Worm (Caenorhabditis elegans) whole organism, L2 larva: ENCODE data around the gene Y54G11A.2.

Experiments used
- R02D3.7 ChIP-seq: fragments of 150-350 bp; optimal IDR thresholded peaks from 2 replicates; lab custom pipeline; 2014; ENCODE audit warnings: missing biosample characterization, missing genetic modification characterization
- aly-2 ChIP-seq: fragments of 150-350 bp; optimal IDR thresholded peaks from 2 replicates; lab custom pipeline; 2014; ENCODE audit warnings: missing biosample characterization, missing genetic modification characterization
- ama-1 ChIP-seq: fragments of 150-350 bp; optimal IDR thresholded peaks from 2 replicates; lab custom pipeline; 2018; ENCODE audit warnings: inconsistent platforms
- elt-1 ChIP-seq: fragments of 150-350 bp; optimal IDR thresholded peaks from 2 replicates; lab custom pipeline; 2014; ENCODE audit warnings: missing biosample characterization, missing genetic modification characterization
- lin-13 ChIP-seq: fragments of 150-350 bp; optimal IDR thresholded peaks from 2 replicates; lab custom pipeline; 2014; ENCODE audit warnings: missing biosample characterization, missing genetic modification reagents, missing genetic modification characterization
- lin-39 ChIP-seq: fragments of 150-350 bp; optimal IDR thresholded peaks from 2 replicates; lab custom pipeline; 2014; ENCODE audit warnings: missing biosample characterization, missing genetic modification reagents, missing genetic modification characterization
- nhr-237 ChIP-seq: fragments of 150-350 bp; optimal IDR thresholded peaks from 2 replicates; lab custom pipeline; 2014; ENCODE audit warnings: missing biosample characterization, missing genetic modification characterization
- nhr-77 ChIP-seq: fragments of 150-350 bp; optimal IDR thresholded peaks from 2 replicates; lab custom pipeline; 2014; ENCODE audit warnings: missing biosample characterization, missing genetic modification characterization
- skn-1 ChIP-seq: sonication (generic microtip); optimal IDR thresholded peaks from 2 replicates; lab custom pipeline; 2017; ENCODE audit warnings: missing biosample characterization, missing genetic modification characterization

ce11 chrII:14236569-14236968, 15.6 kb upstream of the Y54G11A.2 start:
- TF ChIP-seq skn-1 (tag; lab: Kevin White, UChicago) (no peak), nhr-237 (tag; lab: Kevin White, UChicago) (no peak), aly-2 (tag; lab: Kevin White, UChicago) (no peak), lin-13 (no peak), R02D3.7 (tag; lab: Kevin White, UChicago) (no peak), nhr-77 (tag; lab: Kevin White, UChicago) (no peak), elt-1 (tag; lab: Kevin White, UChicago) (no peak), lin-39 (tag; lab: Kevin White, UChicago) (no peak), ama-1 (lab: Kevin White, UChicago) (no peak)
